Worm (Caenorhabditis elegans): ENCODE data around the gene lgx-1.

Gene lgx-1

DNA sequence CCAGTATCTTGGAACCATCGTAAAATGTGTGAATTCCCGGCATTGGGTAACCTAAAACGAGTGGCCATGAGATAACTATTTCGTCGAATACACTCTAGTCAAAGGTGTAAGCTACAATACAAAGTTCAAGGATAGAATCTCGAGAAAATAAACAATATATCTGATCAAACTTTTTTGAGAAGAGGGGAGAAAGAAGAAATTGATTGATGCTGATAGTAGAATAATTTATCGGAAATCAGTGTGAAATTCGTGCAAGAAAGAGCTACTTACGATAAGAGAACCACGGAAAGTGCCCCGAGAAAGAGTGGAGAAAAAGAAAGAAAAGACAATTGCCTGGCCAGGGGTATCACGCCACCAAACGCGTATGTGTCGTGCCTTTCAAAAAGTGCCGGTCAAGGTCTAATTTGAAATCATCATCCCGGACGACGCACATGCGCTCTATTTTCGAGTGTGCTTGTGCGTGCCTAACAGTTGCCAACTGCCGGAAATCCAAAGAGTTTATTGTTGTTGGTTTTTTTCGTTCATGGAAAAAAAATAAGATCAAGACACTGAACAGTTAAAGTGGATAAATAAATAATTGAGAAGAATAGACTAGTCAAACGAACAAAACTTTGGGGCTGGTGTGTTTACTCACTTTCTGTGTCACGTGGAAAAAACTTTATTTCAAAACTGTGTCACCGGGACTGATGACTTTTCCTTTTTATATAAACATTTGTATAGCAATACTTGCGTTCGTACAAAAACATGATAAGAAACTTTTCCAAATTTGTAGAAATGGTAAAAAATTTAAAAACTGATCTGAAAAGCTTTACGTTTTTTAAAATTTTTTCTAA lies 15.3 kb downstream of the lgx-1 start, which contains the start of gene mboa-3:
Gene mboa-3 (minus strand): TSS at position 51 of the 833 bp plus-strand sequence.
- TF ChIP-seq nhr-20 (tag; optimal IDR thresholded peaks at IDR 0.05) (peak; percentile 83), egl-13 (tag; optimal IDR thresholded peaks at IDR 0.05) (no peak), lin-14 (GFP tag; optimal IDR thresholded peaks at IDR 0.05) (peak; percentile 73), elt-2 (tag; optimal IDR thresholded peaks at IDR 0.05) (peak; percentile 67), nhr-19 (GFP tag; conservative IDR thresholded peaks at IDR 0.05) (peak; percentile 43; the same call in 1 of the 2 replicates), nhr-237 (tag; optimal IDR thresholded peaks at IDR 0.05) (no peak), mdl-1 (tag; optimal IDR thresholded peaks at IDR 0.05) (peak in 1 of 2 experiments; percentile 55), lin-13 (GFP tag; optimal IDR thresholded peaks at IDR 0.05) (peak; percentile 5), unc-98 (GFP tag; IDR thresholded peaks at IDR 0.05) (no peak), nhr-12 (tag; optimal IDR thresholded peaks at IDR 0.05) (no peak), nhr-71 (tag; optimal IDR thresholded peaks at IDR 0.05) (peak; percentile 75), unc-130 (tag; optimal IDR thresholded peaks at IDR 0.05) (peak; percentile 26), snu-23 (GFP tag; optimal IDR thresholded peaks at IDR 0.05) (peak; percentile 56), nhr-85 (tag) (peak; percentile 86), blmp-1 (tag; optimal IDR thresholded peaks at IDR 0.05) (peak; percentile 11), nhr-90 (tag; optimal IDR thresholded peaks at IDR 0.05; ENCODE audit: poor library complexity) (peak; percentile 37), efl-3 (GFP tag; optimal IDR thresholded peaks at IDR 0.05) (peak; percentile 16), elt-3 (tag; optimal IDR thresholded peaks at IDR 0.05) (peak in 2 of 6 experiments; percentile 23 to 39), nhr-84 (tag; optimal IDR thresholded peaks at IDR 0.05) (no peak), swsn-7 (tag; optimal IDR thresholded peaks at IDR 0.05) (peak; percentile 26), rnt-1 (tag; optimal IDR thresholded peaks at IDR 0.05) (peak; percentile 59)

DNA sequence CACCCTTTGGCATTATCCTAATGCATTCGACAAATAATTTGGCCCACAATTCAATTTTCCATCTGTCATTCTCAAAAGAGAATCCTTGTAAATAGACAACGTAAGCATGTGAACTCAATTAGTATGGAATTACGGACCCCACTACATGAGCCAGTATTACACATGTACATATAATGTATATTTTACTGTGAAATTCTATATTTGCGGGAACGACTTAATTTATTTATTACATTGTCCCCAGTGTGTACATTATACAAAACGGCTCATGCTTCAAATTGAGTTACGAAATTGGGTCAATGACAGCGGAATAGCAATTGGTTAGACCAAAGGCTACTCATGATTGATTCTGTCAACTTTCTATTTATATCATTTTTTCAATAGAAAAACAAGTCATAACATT lies 18.7 kb downstream of the lgx-1 start:
- peak; percentile 37 for TF ChIP-seq nhr-71 (tag; optimal IDR thresholded peaks at IDR 0.05)
- TF ChIP-seq lin-14 (GFP tag; optimal IDR thresholded peaks at IDR 0.05): peak; percentile 60
- TF ChIP-seq blmp-1 (tag; optimal IDR thresholded peaks at IDR 0.05): no peak
- no peak for TF ChIP-seq ama-1 (optimal IDR thresholded peaks at IDR 0.05)
- no peak for TF ChIP-seq fos-1 (tag; optimal IDR thresholded peaks at IDR 0.05)
- no peak for TF ChIP-seq snpc-4 (tag; optimal IDR thresholded peaks at IDR 0.05)
- no peak for TF ChIP-seq ceh-82 (tag; optimal IDR thresholded peaks at IDR 0.05)
- TF ChIP-seq nhr-47 (tag; optimal IDR thresholded peaks at IDR 0.05): peak; percentile 7
- TF ChIP-seq tlp-1 (tag; optimal IDR thresholded peaks at IDR 0.05): no peak
- no peak for TF ChIP-seq lsy-2 (tag; optimal IDR thresholded peaks at IDR 0.05)
- no peak for TF ChIP-seq efl-1 (optimal IDR thresholded peaks at IDR 0.05)
- TF ChIP-seq efl-1 (GFP tag; optimal IDR thresholded peaks at IDR 0.05 in 1 of 2): peak in 1 of 2 experiments; percentile 11
- no peak for TF ChIP-seq skn-1 (tag; optimal IDR thresholded peaks at IDR 0.05)
- TF ChIP-seq isw-1 (GFP tag; IDR thresholded peaks at IDR 0.05): no peak
- TF ChIP-seq irx-1 (tag; optimal IDR thresholded peaks at IDR 0.05): no peak
- no peak for TF ChIP-seq elt-2 (tag; optimal IDR thresholded peaks at IDR 0.05)
- peak; percentile 1 for TF ChIP-seq lir-3 (tag; optimal IDR thresholded peaks at IDR 0.05; ENCODE audit: poor library complexity)

DNA sequence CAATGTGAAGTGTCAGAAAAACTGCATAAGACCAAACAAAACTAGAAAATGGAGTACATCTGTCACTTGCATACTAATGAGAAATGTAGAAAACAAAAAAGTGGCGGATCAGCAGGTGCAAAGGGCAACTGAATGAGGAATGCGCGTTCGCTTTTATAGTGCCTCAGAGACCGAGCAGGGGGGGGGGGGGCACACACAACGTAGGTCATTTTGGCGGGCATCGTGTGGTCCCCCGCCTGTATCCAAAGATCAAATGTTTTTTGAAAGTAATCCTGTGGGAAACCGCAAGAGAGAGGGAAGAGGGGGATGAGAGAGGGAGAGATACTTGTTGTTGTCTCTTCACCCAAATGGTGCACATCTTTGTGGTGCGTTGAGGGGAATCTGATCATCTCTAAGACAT lies 20.0 kb downstream of the lgx-1 start:
- no peak for TF ChIP-seq nhr-19 (GFP tag; conservative IDR thresholded peaks at IDR 0.05)
- no peak for TF ChIP-seq nhr-20 (tag; optimal IDR thresholded peaks at IDR 0.05)
- peak; percentile 32 for TF ChIP-seq nhr-85 (tag)
- no peak for TF ChIP-seq efl-1 (optimal IDR thresholded peaks at IDR 0.05)
- peak in 1 of 2 experiments; percentile 56 for TF ChIP-seq efl-1 (GFP tag; optimal IDR thresholded peaks at IDR 0.05 in 1 of 2)
- no peak for TF ChIP-seq Y116A8C.19 (tag; optimal IDR thresholded peaks at IDR 0.05; ENCODE audit: borderline replicate concordance)
- TF ChIP-seq ceh-82 (tag; optimal IDR thresholded peaks at IDR 0.05): no peak
- no peak for TF ChIP-seq tbx-2 (tag; optimal IDR thresholded peaks at IDR 0.05)
- TF ChIP-seq ztf-4 (tag; optimal IDR thresholded peaks at IDR 0.05): no peak
- TF ChIP-seq hlh-4 (tag; optimal IDR thresholded peaks at IDR 0.05): no peak
- no peak for TF ChIP-seq egl-13 (tag; optimal IDR thresholded peaks at IDR 0.05)
- TF ChIP-seq swsn-7 (tag; optimal IDR thresholded peaks at IDR 0.05): no peak

All from whole organism, L1 larva.